Worm (Caenorhabditis elegans): Measurements from ENCODE around the gene pola-1.
"Not testable (repeated sequence)": the region's sequence is repeated elsewhere in the genome, so short reads cannot be mapped to it uniquely, and the experiment has no call there.

- not testable (repeated sequence) for TF ChIP-seq ceh-9 (tag; optimal IDR thresholded peaks at IDR 0.05); nhr-11 (tag; optimal IDR thresholded peaks at IDR 0.05); sea-2 (GFP tag; optimal IDR thresholded peaks at IDR 0.05); ztf-4 (tag; optimal IDR thresholded peaks at IDR 0.05); ceh-82 (tag; optimal IDR thresholded peaks at IDR 0.05); unc-39 (tag; optimal IDR thresholded peaks at IDR 0.05); nhr-237 (tag; optimal IDR thresholded peaks at IDR 0.05); jun-1 (tag; optimal IDR thresholded peaks at IDR 0.05); nhr-23 (tag; optimal IDR thresholded peaks at IDR 0.05); ZK546.5 (tag; optimal IDR thresholded peaks at IDR 0.05); zag-1 (tag; optimal IDR thresholded peaks at IDR 0.05); fkh-10 (GFP tag; optimal IDR thresholded peaks at IDR 0.05); tbx-2 (tag; optimal IDR thresholded peaks at IDR 0.05)
These were observed 10.8 kb upstream of the pola-1 start, which contains the start of gene pha-1 for ce11 chrIII:11131475-11131874.

Measured in whole organism, L3 larva.